Worm (Caenorhabditis elegans) whole organism, mixed stage, embryonic: Measurements from ENCODE around the gene gpr-2.

Experiments used
- ces-1 ChIP-seq: fragments of 150-350 bp; optimal IDR thresholded peaks from 2 replicates; lab custom pipeline; 2014; ENCODE audit warnings: missing biosample characterization, missing genetic modification reagents, missing genetic modification characterization
- drap-1 ChIP-seq: fragments of 200-800 bp; sonication (Bioruptor generic); optimal IDR thresholded peaks from 3 replicates; lab custom pipeline; 2018; ENCODE audit warnings: mild to moderate bottlenecking, missing genetic modification characterization, missing compliant biosample characterization
- elt-1 ChIP-seq: sonication (generic microtip); optimal IDR thresholded peaks from 2 replicates; lab custom pipeline; 2017; ENCODE audit warnings: missing genetic modification characterization, mild to moderate bottlenecking, missing compliant biosample characterization, antibody characterized with exemption, moderate library complexity, borderline replicate concordance; ENCODE audit not compliant: insufficient read depth
- elt-3 ChIP-seq: fragments of 150-350 bp; optimal IDR thresholded peaks from 2 replicates; lab custom pipeline; 2014; ENCODE audit warnings: missing biosample characterization, missing genetic modification characterization
- mep-1 ChIP-seq: fragments of 150-350 bp; optimal IDR thresholded peaks from 2 replicates; lab custom pipeline; 2017; ENCODE audit warnings: missing biosample characterization, missing genetic modification reagents, missing genetic modification characterization, inconsistent platforms
- nhr-76 ChIP-seq: sonication (generic microtip); optimal IDR thresholded peaks from 2 replicates; lab custom pipeline; 2017; ENCODE audit warnings: missing biosample characterization, missing genetic modification characterization
- snpc-4 ChIP-seq: fragments of 150-350 bp; optimal IDR thresholded peaks from 2 replicates; lab custom pipeline; 2014; ENCODE audit warnings: missing biosample characterization, missing genetic modification characterization
- tbx-8 ChIP-seq: fragments of 200-800 bp; sonication (Bioruptor generic); optimal IDR thresholded peaks from 2 replicates; lab custom pipeline; 2018; ENCODE audit warnings: mild to moderate bottlenecking, missing genetic modification characterization, moderate library complexity, missing compliant biosample characterization
- unc-39 ChIP-seq: fragments of 150-350 bp; optimal IDR thresholded peaks from 2 replicates; lab custom pipeline; 2014; ENCODE audit warnings: missing biosample characterization, missing genetic modification characterization
- ztf-11 ChIP-seq: fragments of 150-350 bp; optimal IDR thresholded peaks from 2 replicates; lab custom pipeline; 2014; ENCODE audit warnings: missing biosample characterization, missing genetic modification characterization

- TF ChIP-seq elt-3 (tag; lab: Kevin White, UChicago) (no peak), drap-1 (no peak), snpc-4 (no peak), elt-1 (tag; lab: Kevin White, UChicago) (no peak), ztf-11 (tag; lab: Kevin White, UChicago) (no peak), ces-1 (GFP tag; lab: Kevin White, UChicago) (no peak), nhr-76 (tag; lab: Kevin White, UChicago) (no peak), unc-39 (tag; lab: Kevin White, UChicago) (no peak), mep-1 (no peak), tbx-8 (GFP tag; lab: Kevin White, UChicago) (no peak)
Observed at ce11 chrIII:9346114-9346513, 46.9 kb downstream of the gpr-2 start.
